Worm (Caenorhabditis elegans): ENCODE measurements around the gene F35B3.7.

DNA sequence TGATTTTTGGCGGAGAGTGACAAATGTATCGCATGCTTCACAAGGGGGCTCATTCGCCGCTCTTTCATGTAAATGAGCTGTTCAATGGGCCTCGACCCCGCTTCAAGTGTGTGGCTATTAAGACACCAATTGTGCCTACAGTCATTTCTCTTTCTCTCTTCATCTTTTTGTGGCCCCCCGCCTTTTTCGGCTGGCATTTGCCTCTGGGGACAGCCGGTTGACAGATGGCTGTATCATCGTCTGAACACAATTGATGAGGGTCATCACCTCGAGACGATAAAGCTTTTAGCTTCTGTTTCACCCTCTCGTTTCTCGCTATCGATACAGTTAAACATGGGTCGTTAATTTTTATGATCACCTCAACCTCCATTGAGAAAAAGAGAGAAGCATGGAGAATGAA is 54.5 kb downstream of the F35B3.7 start:
- no peak for TF ChIP-seq nhr-28 (tag; optimal IDR thresholded peaks at IDR 0.05)
- TF ChIP-seq nhr-90 (tag; optimal IDR thresholded peaks at IDR 0.05; ENCODE audit: poor library complexity), result no peak
- TF ChIP-seq ceh-82 (tag; optimal IDR thresholded peaks at IDR 0.05), result no peak
- TF ChIP-seq skn-1 (tag; optimal IDR thresholded peaks at IDR 0.05), result no peak
- no peak for TF ChIP-seq sox-4 (tag; optimal IDR thresholded peaks at IDR 0.05)
- no peak for TF ChIP-seq jun-1 (tag; optimal IDR thresholded peaks at IDR 0.05)
- peak in 1 of 2 experiments; percentile 54 for TF ChIP-seq ztf-11 (tag; optimal IDR thresholded peaks at IDR 0.05)
- TF ChIP-seq aly-2 (tag; optimal IDR thresholded peaks at IDR 0.05), result no peak
- TF ChIP-seq nhr-71 (tag; optimal IDR thresholded peaks at IDR 0.05), result no peak
- no peak for TF ChIP-seq dsc-1 (tag; optimal IDR thresholded peaks at IDR 0.05)
- TF ChIP-seq unc-130 (tag; optimal IDR thresholded peaks at IDR 0.05), result no peak
- no peak for TF ChIP-seq F16B12.6 (tag; optimal IDR thresholded peaks at IDR 0.05)
- TF ChIP-seq pqm-1 (tag; optimal IDR thresholded peaks at IDR 0.05), result no peak

Measured in whole organism, L1 larva.